Fruit fly (Drosophila melanogaster): ENCODE data around the gene nej.

nej gene

dm6 chrX:9664426-9664825 lies 22.4 kb downstream of the nej start (continued):
- TF ChIP-seq inv (GFP tag; IDR thresholded peaks at IDR 0.05; ENCODE audit: partially characterized antibody) (no peak), twi (tag; optimal IDR thresholded peaks at IDR 0.05) (no peak), Asciz (GFP tag; optimal IDR thresholded peaks at IDR 0.05) (peak; percentile 63), lmd (GFP tag; IDR thresholded peaks at IDR 0.05) (peak; percentile 22; the same call in 1 of the 2 replicates), sqz (GFP tag; optimal IDR thresholded peaks at IDR 0.05) (no peak), CG10209 (GFP tag; optimal IDR thresholded peaks at IDR 0.05) (peak; percentile 55), ems (GFP tag; optimal IDR thresholded peaks at IDR 0.05) (peak; percentile 20), CG9609 (GFP tag; optimal IDR thresholded peaks at IDR 0.05) (peak; percentile 40), zfh2 (GFP tag; optimal IDR thresholded peaks at IDR 0.05) (peak; percentile 19), bsh (GFP tag; optimal IDR thresholded peaks at IDR 0.05) (peak in 1 of 2 experiments; percentile 78), NfI (GFP tag; optimal IDR thresholded peaks at IDR 0.05) (peak; percentile 45), tap (tag; optimal IDR thresholded peaks at IDR 0.05) (peak; percentile 66), CG8388 (GFP tag; optimal IDR thresholded peaks at IDR 0.05) (peak; percentile 67), az2 (GFP tag; optimal IDR thresholded peaks at IDR 0.05) (peak; percentile 31), Ravus (GFP tag; IDR thresholded peaks at IDR 0.05) (no peak), repo (GFP tag; optimal IDR thresholded peaks at IDR 0.05) (peak; percentile 22), CG4328 (GFP tag; optimal IDR thresholded peaks at IDR 0.05) (no peak), trh (GFP tag; optimal IDR thresholded peaks at IDR 0.05) (no peak), CG8924 (tag; optimal IDR thresholded peaks at IDR 0.05) (peak; percentile 68), Tbp (GFP tag; optimal IDR thresholded peaks at IDR 0.05) (no peak), Dip3 (GFP tag; optimal IDR thresholded peaks at IDR 0.05) (peak; percentile 44), BtbVII (GFP tag; optimal IDR thresholded peaks at IDR 0.05) (no peak), CHES-1-like (GFP tag; optimal IDR thresholded peaks at IDR 0.05) (peak; percentile 22), CG11504 (tag; optimal IDR thresholded peaks at IDR 0.05) (no peak), CG15073 (GFP tag; optimal IDR thresholded peaks at IDR 0.05) (no peak), zfh1 (GFP tag; IDR thresholded peaks at IDR 0.05) (peak; percentile 59; the same call in 2 of the 3 replicates), ap (GFP tag; IDR thresholded peaks at IDR 0.05) (no peak), wek (GFP tag; optimal IDR thresholded peaks at IDR 0.05) (no peak), CG4424 (GFP tag; optimal IDR thresholded peaks at IDR 0.05) (peak; percentile 22), CG30020 (tag; optimal IDR thresholded peaks at IDR 0.05) (no peak), CG15601 (tag; optimal IDR thresholded peaks at IDR 0.05) (peak; percentile 51), CG10267 (tag; optimal IDR thresholded peaks at IDR 0.05) (peak; percentile 28), bbx (GFP tag; IDR thresholded peaks at IDR 0.05; ENCODE audit: partially characterized antibody) (no peak), D19A (tag; optimal IDR thresholded peaks at IDR 0.05) (peak; percentile 51), CG2199 (GFP tag; IDR thresholded peaks at IDR 0.05) (no peak), Eip74EF (GFP tag; optimal IDR thresholded peaks at IDR 0.05) (no peak), ci (GFP tag; IDR thresholded peaks at IDR 0.05) (peak; percentile 81), amos (GFP tag; IDR thresholded peaks at IDR 0.05; ENCODE audit: partially characterized antibody) (no peak), psq (GFP tag; optimal IDR thresholded peaks at IDR 0.05) (no peak), CG9797 (GFP tag; optimal IDR thresholded peaks at IDR 0.05) (no peak), slp2 (GFP tag; optimal IDR thresholded peaks at IDR 0.05) (no peak), CG6175 (GFP tag; IDR thresholded peaks at IDR 0.05) (no peak), CG12659 (GFP tag; optimal IDR thresholded peaks at IDR 0.05) (peak; percentile 48), kni (GFP tag; optimal IDR thresholded peaks at IDR 0.05) (no peak), CG1233 (GFP tag; optimal IDR thresholded peaks at IDR 0.05) (peak; percentile 3), Drgx (GFP tag; IDR thresholded peaks at IDR 0.05) (0 out of 2 replicates have a peak, but pooled peaks have one; percentile 24), CG31224 (GFP tag; IDR thresholded peaks at IDR 0.05) (no peak), Gug (GFP tag; IDR thresholded peaks at IDR 0.05) (no peak), Oli (tag; optimal IDR thresholded peaks at IDR 0.05) (peak; percentile 58), Adf1 (GFP tag; IDR thresholded peaks at IDR 0.05) (no peak), tna (GFP tag; IDR thresholded peaks at IDR 0.05; ENCODE audit: partially characterized antibody) (no peak)

Data from whole organism, embryonic.